Fruit fly (Drosophila melanogaster) whole organism, embryonic: Measurements from ENCODE around the gene VGlut.

Experiments
- Atf6 ChIP-seq: fragments of 200-800 bp; sonication (Bioruptor generic); IDR thresholded peaks from 2 replicates; pipeline ENCODE4 v1.3.6; 2022; ENCODE audit warnings: missing biosample characterization, missing genetic modification characterization
- B-H1 ChIP-seq: fragments of 200-800 bp; sonication (Bioruptor generic); IDR thresholded peaks from 3 replicates; pipeline ENCODE4 v1.3.6; 2022; ENCODE audit warnings: missing biosample characterization, missing genetic modification characterization
- Blimp-1 ChIP-seq: fragments of 200-800 bp; sonication (Bioruptor generic); optimal IDR thresholded peaks from 3 replicates; lab custom pipeline; 2018; ENCODE audit warnings: missing biosample characterization, missing genetic modification characterization, mild to moderate bottlenecking, moderate library complexity, missing genetic modification reagents
- Bteb2 ChIP-seq: fragments of 200-800 bp; sonication (Bioruptor generic); optimal IDR thresholded peaks from 2 replicates; lab custom pipeline; 2016; ENCODE audit warnings: missing biosample characterization, missing genetic modification characterization
- CG10431 ChIP-seq: fragments of 200-800 bp; sonication (Bioruptor generic); optimal IDR thresholded peaks from 3 replicates; lab custom pipeline; 2018; ENCODE audit warnings: missing biosample characterization, mild to moderate bottlenecking, missing genetic modification characterization
- CG10654 ChIP-seq: fragments of 200-800 bp; sonication (Bioruptor generic); optimal IDR thresholded peaks from 2 replicates; lab custom pipeline; 2016; ENCODE audit warnings: missing biosample characterization, missing genetic modification characterization
- CG12104 ChIP-seq: fragments of 200-800 bp; sonication (Bioruptor generic); optimal IDR thresholded peaks from 3 replicates; lab custom pipeline; 2016; ENCODE audit warnings: missing biosample characterization, missing genetic modification characterization
- CG17186 ChIP-seq: fragments of 200-800 bp; sonication (Bioruptor generic); optimal IDR thresholded peaks from 3 replicates; lab custom pipeline; 2017; ENCODE audit warnings: missing biosample characterization, missing genetic modification reagents, missing genetic modification characterization
- CG17328 ChIP-seq: fragments of 200-800 bp; sonication (Bioruptor generic); IDR thresholded peaks from 2 replicates; pipeline ENCODE4 v1.3.6; 2022; ENCODE audit warnings: missing biosample characterization, missing genetic modification characterization
- CG17361 ChIP-seq: fragments of 200-800 bp; sonication (Bioruptor generic); IDR thresholded peaks from 3 replicates; pipeline ENCODE4 v1.3.6; 2022; ENCODE audit warnings: missing biosample characterization, missing genetic modification characterization
- CG1792 ChIP-seq: fragments of 200-800 bp; sonication (Bioruptor generic); optimal IDR thresholded peaks from 2 replicates; lab custom pipeline; 2016; ENCODE audit warnings: missing biosample characterization, missing genetic modification characterization
- CG18764 ChIP-seq: fragments of 200-800 bp; sonication (Bioruptor generic); optimal IDR thresholded peaks from 3 replicates; lab custom pipeline; 2016; ENCODE audit warnings: missing biosample characterization, missing genetic modification characterization
- CG2120 ChIP-seq: fragments of 200-800 bp; sonication (Bioruptor generic); optimal IDR thresholded peaks from 3 replicates; lab custom pipeline; 2016; ENCODE audit warnings: missing biosample characterization, missing genetic modification characterization
- CG33213 ChIP-seq: fragments of 200-800 bp; sonication (Bioruptor generic); optimal IDR thresholded peaks from 3 replicates; lab custom pipeline; 2016; ENCODE audit warnings: missing biosample characterization, missing genetic modification characterization
- CG4282 ChIP-seq: fragments of 200-800 bp; sonication (Bioruptor generic); optimal IDR thresholded peaks from 2 replicates; lab custom pipeline; 2016; ENCODE audit warnings: missing biosample characterization, missing genetic modification characterization
- CG4617 ChIP-seq: fragments of 200-800 bp; sonication (Bioruptor generic); optimal IDR thresholded peaks from 3 replicates; lab custom pipeline; 2016; ENCODE audit warnings: missing biosample characterization, missing genetic modification characterization, borderline replicate concordance
- CG6683 ChIP-seq: fragments of 200-800 bp; sonication (Bioruptor generic); optimal IDR thresholded peaks from 2 replicates; lab custom pipeline; 2017; ENCODE audit warnings: missing biosample characterization, mild to moderate bottlenecking, missing genetic modification characterization, missing genetic modification reagents
- CG6791 ChIP-seq: fragments of 200-800 bp; sonication (Bioruptor generic); IDR thresholded peaks from 3 replicates; pipeline ENCODE4 v1.3.6; 2022; ENCODE audit warnings: missing biosample characterization, missing genetic modification characterization; ENCODE audit not compliant: partially characterized antibody
- CG8765 ChIP-seq: fragments of 200-800 bp; sonication (Bioruptor generic); IDR thresholded peaks from 2 replicates; pipeline ENCODE4 v1.3.6; 2022; ENCODE audit warnings: missing biosample characterization, missing genetic modification characterization
- CG9437 ChIP-seq: fragments of 200-800 bp; sonication (Bioruptor generic); optimal IDR thresholded peaks from 2 replicates; lab custom pipeline; 2018; ENCODE audit warnings: missing biosample characterization, mild to moderate bottlenecking, missing genetic modification characterization
- CG9797 ChIP-seq: fragments of 200-800 bp; sonication (Bioruptor generic); optimal IDR thresholded peaks from 3 replicates; lab custom pipeline; 2018; ENCODE audit warnings: missing biosample characterization, mild to moderate bottlenecking, missing genetic modification characterization
- D19A ChIP-seq: fragments of 200-800 bp; optimal IDR thresholded peaks from 3 replicates; lab custom pipeline; 2019; ENCODE audit warnings: missing biosample characterization, mild to moderate bottlenecking, missing genetic modification characterization, moderate library complexity
- D19B ChIP-seq: fragments of 200-800 bp; sonication (Bioruptor generic); optimal IDR thresholded peaks from 2 replicates; lab custom pipeline; 2017; ENCODE audit warnings: missing biosample characterization, mild to moderate bottlenecking, missing genetic modification characterization
- Dfd ChIP-seq, 2 experiments: fragments of >200 bp; optimal IDR thresholded peaks; 2 replicates each; lab custom pipeline; 2017; ENCODE audit warnings: missing biosample characterization in 2 of 2, missing genetic modification characterization in 2 of 2
- Hand ChIP-seq: fragments of 200-800 bp; sonication (Bioruptor generic); optimal IDR thresholded peaks from 2 replicates; lab custom pipeline; 2017; ENCODE audit warnings: mild to moderate bottlenecking, missing biosample characterization, missing genetic modification reagents, missing genetic modification characterization
- HmgZ ChIP-seq: fragments of 200-800 bp; sonication (Bioruptor generic); optimal IDR thresholded peaks from 2 replicates; lab custom pipeline; 2018; ENCODE audit warnings: missing biosample characterization, mild to moderate bottlenecking, missing genetic modification characterization
- Hr39 ChIP-seq: fragments of >200 bp; optimal IDR thresholded peaks from 2 replicates; lab custom pipeline; 2017
- Hr51 ChIP-seq, 2 experiments: fragments of 200-800 bp; sonication (Bioruptor generic); optimal IDR thresholded peaks; 2 replicates in 1 of 2; 3 replicates in 1 of 2; lab custom pipeline; 2016 to 2018; ENCODE audit warnings: missing biosample characterization in 2 of 2, missing genetic modification characterization in 2 of 2, mild to moderate bottlenecking in 1 of 2, moderate library complexity in 1 of 2
- Hsf ChIP-seq: fragments of 200-800 bp; sonication (Bioruptor generic); optimal IDR thresholded peaks from 3 replicates; lab custom pipeline; 2016; ENCODE audit warnings: missing biosample characterization, missing genetic modification characterization
- Jarid2 ChIP-seq: fragments of 200-800 bp; sonication (Bioruptor generic); optimal IDR thresholded peaks from 3 replicates; lab custom pipeline; 2017; ENCODE audit warnings: mild to moderate bottlenecking, missing biosample characterization, missing genetic modification reagents, missing genetic modification characterization
- Mad ChIP-seq: fragments of 200-800 bp; sonication (Bioruptor generic); optimal IDR thresholded peaks from 2 replicates; lab custom pipeline; 2016; ENCODE audit warnings: missing biosample characterization, missing genetic modification characterization
- Nf-YC ChIP-seq: fragments of 200-800 bp; optimal IDR thresholded peaks from 3 replicates; lab custom pipeline; 2019; ENCODE audit warnings: missing biosample characterization, mild to moderate bottlenecking, missing genetic modification characterization, moderate library complexity
- Rfx ChIP-seq: fragments of 200-800 bp; sonication (Bioruptor generic); IDR thresholded peaks from 2 replicates; pipeline ENCODE4 v1.3.6; 2022; ENCODE audit warnings: missing biosample characterization, missing genetic modification characterization
- bbx ChIP-seq: fragments of 200-800 bp; sonication (Bioruptor generic); IDR thresholded peaks from 2 replicates; pipeline ENCODE4 v1.3.6; 2022; ENCODE audit warnings: missing biosample characterization, missing genetic modification characterization; ENCODE audit not compliant: partially characterized antibody
- bigmax ChIP-seq: fragments of 200-800 bp; sonication (Bioruptor generic); optimal IDR thresholded peaks from 2 replicates; lab custom pipeline; 2018; ENCODE audit warnings: missing biosample characterization, mild to moderate bottlenecking, missing genetic modification characterization
- cg ChIP-seq: fragments of 200-800 bp; sonication (Bioruptor generic); optimal IDR thresholded peaks from 3 replicates; lab custom pipeline; 2019; ENCODE audit warnings: missing biosample characterization, mild to moderate bottlenecking, missing genetic modification characterization, moderate library complexity
- ci ChIP-seq: fragments of 200-800 bp; sonication (Bioruptor generic); IDR thresholded peaks from 3 replicates; pipeline ENCODE4 v1.3.6; 2022; ENCODE audit warnings: missing biosample characterization, missing genetic modification characterization
- danr ChIP-seq: fragments of 200-800 bp; sonication (Bioruptor generic); IDR thresholded peaks from 2 replicates; pipeline ENCODE4 v1.3.6; 2022; ENCODE audit warnings: missing biosample characterization, missing genetic modification characterization
- jigr1 ChIP-seq: fragments of 200-800 bp; sonication (Bioruptor generic); IDR thresholded peaks from 3 replicates; pipeline ENCODE4 v1.3.6; 2022; ENCODE audit warnings: missing biosample characterization, missing genetic modification characterization
- jumu ChIP-seq: fragments of 200-800 bp; sonication (Bioruptor generic); optimal IDR thresholded peaks from 3 replicates; lab custom pipeline; 2016; ENCODE audit warnings: missing biosample characterization, missing genetic modification characterization
- lbe ChIP-seq: fragments of 200-800 bp; sonication (Bioruptor generic); optimal IDR thresholded peaks from 2 replicates; lab custom pipeline; 2016; ENCODE audit warnings: missing biosample characterization, mild to moderate bottlenecking, missing genetic modification characterization
- nmo ChIP-seq: fragments of 200-800 bp; sonication (Bioruptor generic); optimal IDR thresholded peaks from 2 replicates; lab custom pipeline; 2018; ENCODE audit warnings: missing biosample characterization, mild to moderate bottlenecking, missing genetic modification characterization, moderate library complexity
- odd ChIP-seq: fragments of 200-800 bp; sonication (Bioruptor generic); optimal IDR thresholded peaks from 2 replicates; lab custom pipeline; 2017; ENCODE audit warnings: missing biosample characterization, mild to moderate bottlenecking, missing genetic modification characterization
- otp ChIP-seq: fragments of 200-800 bp; sonication (Bioruptor generic); IDR thresholded peaks from 3 replicates; pipeline ENCODE4, ENCODE4 v1.3.6; 2022; ENCODE audit warnings: missing biosample characterization, missing genetic modification characterization
- ranshi ChIP-seq: fragments of 200-800 bp; sonication (Bioruptor generic); IDR thresholded peaks from 2 replicates; pipeline ENCODE4 v1.3.6; 2022; ENCODE audit warnings: missing biosample characterization, missing genetic modification characterization
- rib ChIP-seq: fragments of 200-800 bp; sonication (Bioruptor generic); IDR thresholded peaks from 2 replicates; pipeline ENCODE4 v1.3.6; 2022; ENCODE audit warnings: missing biosample characterization, missing genetic modification characterization
- sens-2 ChIP-seq: fragments of 200-800 bp; sonication (Bioruptor generic); IDR thresholded peaks from 2 replicates; pipeline ENCODE4 v1.3.6; 2022; ENCODE audit warnings: missing biosample characterization, missing genetic modification characterization
- sug ChIP-seq: fragments of 200-800 bp; optimal IDR thresholded peaks from 2 replicates; lab custom pipeline; 2019; ENCODE audit warnings: missing biosample characterization, mild to moderate bottlenecking, missing genetic modification characterization, moderate library complexity
- usp ChIP-seq: fragments of >200 bp; optimal IDR thresholded peaks from 2 replicates; lab custom pipeline; 2017; ENCODE audit warnings: missing biosample characterization, missing genetic modification characterization
- wor ChIP-seq: fragments of 200-800 bp; sonication (Bioruptor generic); IDR thresholded peaks from 2 replicates; pipeline ENCODE4 v1.3.6; 2022; ENCODE audit warnings: missing biosample characterization, missing genetic modification characterization

The VGlut gene

dm6 chr2L:2375655-2376417, 24.3 kb upstream of the VGlut start, which contains the start of gene Atxn7 (continued):
- TF ChIP-seq sens-2 = peak; percentile 50; the same call in 1 of the 2 replicates
- TF ChIP-seq Nf-YC (tag; lab: Kevin White, UChicago) = peak; percentile 42
- peak; percentile 42 for TF ChIP-seq CG4282
- TF ChIP-seq CG6683 (GFP tag; lab: Kevin White, UChicago) = no peak
- peak; percentile 73 for TF ChIP-seq nmo (GFP tag; lab: Kevin White, UChicago)
- TF ChIP-seq danr = no peak
- peak; percentile 89 for TF ChIP-seq sug (tag; lab: Kevin White, UChicago)
- peak; percentile 82 for TF ChIP-seq CG10431 (GFP tag; lab: Kevin White, UChicago)
- TF ChIP-seq CG9437 = peak; percentile 100
- no peak for TF ChIP-seq jigr1 (GFP tag; lab: Robert Waterston, UW)
- TF ChIP-seq Blimp-1 (GFP tag; lab: Kevin White, UChicago) = peak; percentile 41
- TF ChIP-seq D19A (tag; lab: Kevin White, UChicago) = peak; percentile 46
- TF ChIP-seq wor (GFP tag; lab: Robert Waterston, UW) = 0 out of 2 replicates have a peak, but pooled peaks have one; percentile 22
- TF ChIP-seq otp (GFP tag; lab: Robert Waterston, UW) = peak; percentile 75; the same call in 2 of the 3 replicates
- peak; percentile 15 for TF ChIP-seq CG10654
- peak; percentile 74 for TF ChIP-seq CG17186 (GFP tag; lab: Kevin White, UChicago)
- peak; percentile 76 for TF ChIP-seq Rfx
- TF ChIP-seq jumu (GFP tag; lab: Kevin White, UChicago) = no peak
- TF ChIP-seq Hr39 (lab: Kevin White, UChicago) = no peak
- TF ChIP-seq CG18764 (GFP tag; lab: Kevin White, UChicago) = no peak
- TF ChIP-seq rib (GFP tag; lab: Robert Waterston, UW) = peak; percentile 85
- no peak for TF ChIP-seq Dfd (GFP tag; optimal IDR thresholded peaks at IDR 0.05; lab: Kevin White, UChicago)
- peak; percentile 33 for TF ChIP-seq Jarid2
- TF ChIP-seq Atf6 (GFP tag; lab: Robert Waterston, UW) = peak; percentile 39
- peak; percentile 97 for TF ChIP-seq CG4617 (GFP tag; lab: Kevin White, UChicago)
- TF ChIP-seq CG33213 (GFP tag; lab: Kevin White, UChicago) = peak; percentile 83
- peak; percentile 55; the same call in 1 of the 2 replicates for TF ChIP-seq ranshi (GFP tag; lab: Robert Waterston, UW)
- peak; percentile 95 for TF ChIP-seq ci
- TF ChIP-seq cg (GFP tag; lab: Kevin White, UChicago) = peak; percentile 99
- peak; percentile 65 for TF ChIP-seq CG12104 (GFP tag; lab: Kevin White, UChicago)
- peak; percentile 73 for TF ChIP-seq Mad (GFP tag; lab: Kevin White, UChicago)
- TF ChIP-seq CG6791 (GFP tag; lab: Robert Waterston, UW) = peak; percentile 96
- peak; percentile 67 for TF ChIP-seq odd (GFP tag; lab: Kevin White, UChicago)
- TF ChIP-seq bigmax (GFP tag; lab: Kevin White, UChicago) = peak; percentile 50
- TF ChIP-seq CG17361 (GFP tag; lab: Robert Waterston, UW) = peak; percentile 68; the same call in 2 of the 3 replicates
- no peak for TF ChIP-seq CG8765 (GFP tag; lab: Robert Waterston, UW)
- no peak for TF ChIP-seq B-H1 (GFP tag; lab: Robert Waterston, UW)
- peak; percentile 45 to 67 for TF ChIP-seq Hr51 (GFP tag; optimal IDR thresholded peaks at IDR 0.05; lab: Kevin White, UChicago)
- TF ChIP-seq Bteb2 (GFP tag; lab: Kevin White, UChicago) = peak; percentile 42
- peak; percentile 99 for TF ChIP-seq bbx
- TF ChIP-seq Hand = no peak
- no peak for TF ChIP-seq usp (GFP tag; lab: Kevin White, UChicago)
- TF ChIP-seq CG2120 = peak; percentile 16
- peak; percentile 74 for TF ChIP-seq Hsf (GFP tag; lab: Kevin White, UChicago)
- TF ChIP-seq HmgZ = peak; percentile 87
- no peak for TF ChIP-seq D19B (GFP tag; lab: Kevin White, UChicago)
- peak; percentile 73 for TF ChIP-seq lbe (GFP tag; lab: Kevin White, UChicago)
- TF ChIP-seq CG17328 (GFP tag; lab: Robert Waterston, UW) = peak; percentile 69; the same call in 1 of the 2 replicates
- peak; percentile 18 for TF ChIP-seq CG9797 (GFP tag; lab: Kevin White, UChicago)
- peak; percentile 64 for TF ChIP-seq CG1792 (GFP tag; lab: Kevin White, UChicago)
